Worm (Caenorhabditis elegans) whole organism, L3 larva: Measurements from ENCODE around the gene nhr-37.

ENCODE experiments used
- ZK546.5 ChIP-seq: sonication (generic microtip); optimal IDR thresholded peaks from 2 replicates; lab custom pipeline; 2017; ENCODE audit warnings: missing biosample characterization, missing genetic modification characterization
- aly-2 ChIP-seq: fragments of 150-350 bp; optimal IDR thresholded peaks from 2 replicates; lab custom pipeline; 2014; ENCODE audit warnings: missing biosample characterization, missing genetic modification characterization
- ceh-16 ChIP-seq: sonication (generic microtip); optimal IDR thresholded peaks from 2 replicates; lab custom pipeline; 2017; ENCODE audit warnings: missing biosample characterization, missing genetic modification characterization
- ceh-28 ChIP-seq: fragments of 150-350 bp; optimal IDR thresholded peaks from 2 replicates; lab custom pipeline; 2014; ENCODE audit warnings: missing biosample characterization, missing genetic modification reagents, missing genetic modification characterization
- ceh-82 ChIP-seq: fragments of 150-350 bp; optimal IDR thresholded peaks from 2 replicates; lab custom pipeline; 2014; ENCODE audit warnings: missing biosample characterization, missing genetic modification characterization
- daf-12 ChIP-seq: fragments of 150-350 bp; optimal IDR thresholded peaks from 2 replicates; lab custom pipeline; 2014; ENCODE audit warnings: missing biosample characterization, missing genetic modification reagents, missing genetic modification characterization
- egl-27 ChIP-seq: sonication (generic microtip); optimal IDR thresholded peaks from 4 replicates; lab custom pipeline; 2017; ENCODE audit warnings: missing biosample characterization, missing genetic modification reagents, missing genetic modification characterization
- egl-5 ChIP-seq: fragments of 150-350 bp; optimal IDR thresholded peaks from 2 replicates; lab custom pipeline; 2017; ENCODE audit warnings: missing biosample characterization, missing genetic modification reagents, missing genetic modification characterization, inconsistent platforms
- elt-1 ChIP-seq: fragments of 150-350 bp; optimal IDR thresholded peaks from 2 replicates; lab custom pipeline; 2014; ENCODE audit warnings: missing biosample characterization, missing genetic modification characterization
- elt-2 ChIP-seq: sonication (generic microtip); optimal IDR thresholded peaks from 2 replicates; lab custom pipeline; 2016; ENCODE audit warnings: missing genetic modification reagents, mild to moderate bottlenecking, missing genetic modification characterization, missing compliant biosample characterization
- eor-1 ChIP-seq, 2 experiments: fragments of 150-350 bp; optimal IDR thresholded peaks; 2 replicates each; lab custom pipeline; 2014 to 2018; ENCODE audit warnings: missing biosample characterization in 2 of 2, missing genetic modification characterization in 2 of 2
- fos-1 ChIP-seq: fragments of 150-350 bp; optimal IDR thresholded peaks from 2 replicates; lab custom pipeline; 2014; ENCODE audit warnings: missing biosample characterization, missing genetic modification characterization
- hmg-11 ChIP-seq: sonication (generic microtip); optimal IDR thresholded peaks from 2 replicates; lab custom pipeline; 2016; ENCODE audit warnings: missing genetic modification characterization, missing compliant biosample characterization
- jun-1 ChIP-seq: fragments of 150-350 bp; optimal IDR thresholded peaks from 2 replicates; lab custom pipeline; 2014; ENCODE audit warnings: missing biosample characterization, missing genetic modification reagents, missing genetic modification characterization
- lin-15B ChIP-seq: fragments of 150-350 bp; optimal IDR thresholded peaks from 2 replicates; lab custom pipeline; 2014; ENCODE audit warnings: missing biosample characterization, missing genetic modification characterization
- lin-39 ChIP-seq: fragments of 150-350 bp; optimal IDR thresholded peaks from 2 replicates; lab custom pipeline; 2018; ENCODE audit warnings: missing biosample characterization, missing genetic modification reagents, missing genetic modification characterization
- mdl-1 ChIP-seq: fragments of 150-350 bp; optimal IDR thresholded peaks from 2 replicates; lab custom pipeline; 2014; ENCODE audit warnings: missing biosample characterization, missing genetic modification characterization
- mml-1 ChIP-seq: fragments of 150-350 bp; sonication (generic microtip); optimal IDR thresholded peaks from 3 replicates; lab custom pipeline; 2014; ENCODE audit warnings: missing biosample characterization, missing genetic modification characterization
- nfya-1 ChIP-seq: sonication (generic microtip); optimal IDR thresholded peaks from 2 replicates; lab custom pipeline; 2017; ENCODE audit warnings: missing genetic modification characterization, mild to moderate bottlenecking, missing compliant biosample characterization, antibody characterized with exemption, moderate library complexity; ENCODE audit not compliant: insufficient read depth
- nhr-11 ChIP-seq: fragments of 150-350 bp; optimal IDR thresholded peaks from 2 replicates; lab custom pipeline; 2014; ENCODE audit warnings: missing biosample characterization, missing genetic modification characterization
- nhr-12 ChIP-seq: fragments of 150-350 bp; optimal IDR thresholded peaks from 2 replicates; lab custom pipeline; 2014; ENCODE audit warnings: missing biosample characterization, missing genetic modification characterization
- nhr-23 ChIP-seq: fragments of 150-350 bp; optimal IDR thresholded peaks from 2 replicates; lab custom pipeline; 2014; ENCODE audit warnings: missing biosample characterization, missing genetic modification reagents, missing genetic modification characterization
- nhr-25 ChIP-seq: sonication (generic microtip); optimal IDR thresholded peaks from 2 replicates; lab custom pipeline; 2017; ENCODE audit warnings: missing biosample characterization, missing genetic modification characterization
- nhr-67 ChIP-seq: fragments of 150-350 bp; optimal IDR thresholded peaks from 2 replicates; lab custom pipeline; 2014; ENCODE audit warnings: missing biosample characterization, missing genetic modification characterization
- pha-4 ChIP-seq: fragments of 150-350 bp; optimal IDR thresholded peaks from 2 replicates; lab custom pipeline; 2014; ENCODE audit warnings: missing biosample characterization, missing genetic modification reagents, missing genetic modification characterization
- pqm-1 ChIP-seq: fragments of 150-350 bp; optimal IDR thresholded peaks from 2 replicates; lab custom pipeline; 2017; ENCODE audit warnings: missing biosample characterization, missing genetic modification characterization, inconsistent platforms
- sea-2 ChIP-seq: fragments of 150-350 bp; sonication (generic microtip); optimal IDR thresholded peaks from 4 replicates; lab custom pipeline; 2014; ENCODE audit warnings: missing biosample characterization, missing genetic modification reagents, missing genetic modification characterization
- snpc-4 ChIP-seq: fragments of 150-350 bp; optimal IDR thresholded peaks from 2 replicates; lab custom pipeline; 2014; ENCODE audit warnings: missing biosample characterization, missing genetic modification characterization
- unc-62 ChIP-seq: fragments of 150-350 bp; sonication (generic microtip); optimal IDR thresholded peaks from 4 replicates; lab custom pipeline; 2014; ENCODE audit warnings: missing biosample characterization, missing genetic modification reagents, missing genetic modification characterization
- ztf-11 ChIP-seq: fragments of 150-350 bp; optimal IDR thresholded peaks from 2 replicates; lab custom pipeline; 2014; ENCODE audit warnings: missing biosample characterization, missing genetic modification characterization
- ztf-4 ChIP-seq: fragments of 150-350 bp; optimal IDR thresholded peaks from 2 replicates; lab custom pipeline; 2014; ENCODE audit warnings: missing biosample characterization, missing genetic modification characterization

The nhr-37 gene

ce11 chrV:6606197-6606596, 15.8 kb upstream of the nhr-37 start:
- TF ChIP-seq lin-15B (tag; lab: Kevin White, UChicago) (no peak), nhr-23 (tag; lab: Kevin White, UChicago) (peak; percentile 31), nfya-1 (tag; lab: Kevin White, UChicago) (no peak), pqm-1 (tag; lab: Kevin White, UChicago) (peak; percentile 5), nhr-11 (no peak), ceh-16 (no peak), mml-1 (tag; lab: Kevin White, UChicago) (no peak), ztf-11 (tag; lab: Kevin White, UChicago) (no peak), elt-2 (tag; lab: Kevin White, UChicago) (peak; percentile 33), pha-4 (tag; lab: Kevin White, UChicago) (peak; percentile 45), fos-1 (tag; lab: Kevin White, UChicago) (no peak)

ce11 chrV:6611058-6611457, 10.9 kb upstream of the nhr-37 start, which contains the start of gene gon-14:
TSS of gene gon-14 (minus strand) at chrV:6611158.
- TF ChIP-seq nfya-1 (tag; lab: Kevin White, UChicago) (no peak), nhr-67 (tag; lab: Kevin White, UChicago) (no peak), ztf-4 (no peak), jun-1 (no peak)

- TF ChIP-seq nfya-1 (tag; lab: Kevin White, UChicago) (peak; percentile 29), unc-62 (GFP tag; lab: Kevin White, UChicago) (no peak), lin-15B (tag; lab: Kevin White, UChicago) (peak; percentile 14), snpc-4 (tag; lab: Kevin White, UChicago) (no peak), nhr-12 (tag; lab: Kevin White, UChicago) (no peak), ZK546.5 (tag; lab: Kevin White, UChicago) (no peak), pha-4 (tag; lab: Kevin White, UChicago) (no peak), jun-1 (no peak), mml-1 (tag; lab: Kevin White, UChicago) (no peak), nhr-25 (tag; lab: Kevin White, UChicago) (no peak), ceh-82 (tag; lab: Kevin White, UChicago) (no peak), elt-1 (tag; lab: Kevin White, UChicago) (no peak)
Observed at ce11 chrV:6611504-6611903, 10.5 kb upstream of the nhr-37 start.

- no peak for TF ChIP-seq nhr-11
- TF ChIP-seq pha-4 (tag; lab: Kevin White, UChicago), result peak; percentile 74
- no peak for TF ChIP-seq aly-2 (tag; lab: Kevin White, UChicago)
- TF ChIP-seq mml-1 (tag; lab: Kevin White, UChicago), result no peak
- peak; percentile 10 for TF ChIP-seq mdl-1
- peak; percentile 100 for TF ChIP-seq elt-2 (tag; lab: Kevin White, UChicago)
- peak; percentile 100 for TF ChIP-seq pqm-1 (tag; lab: Kevin White, UChicago)
- peak; percentile 51 for TF ChIP-seq egl-27
- peak; percentile 78 for TF ChIP-seq jun-1
Observed at ce11 chrV:6614152-6614734, 7.8 kb upstream of the nhr-37 start, which contains the start of gene cpr-4. TSS of gene cpr-4 (plus strand) at chrV:6614674.

ce11 chrV:6614968-6615367, 7.0 kb upstream of the nhr-37 start:
- TF ChIP-seq ceh-28 (tag; lab: Kevin White, UChicago), result no peak
- no peak for TF ChIP-seq daf-12 (tag; lab: Kevin White, UChicago)
- no peak for TF ChIP-seq elt-2 (tag; lab: Kevin White, UChicago)
- TF ChIP-seq eor-1 (tag; optimal IDR thresholded peaks at IDR 0.05; lab: Kevin White, UChicago), result no peak
- no peak for TF ChIP-seq lin-15B (tag; lab: Kevin White, UChicago)
- TF ChIP-seq sea-2 (GFP tag; lab: Kevin White, UChicago), result no peak
- TF ChIP-seq lin-39 (tag; lab: Kevin White, UChicago), result no peak
- no peak for TF ChIP-seq ztf-11 (tag; lab: Kevin White, UChicago)
- TF ChIP-seq egl-27, result no peak
- no peak for TF ChIP-seq nhr-12 (tag; lab: Kevin White, UChicago)
- TF ChIP-seq fos-1 (tag; lab: Kevin White, UChicago), result no peak
- TF ChIP-seq nhr-25 (tag; lab: Kevin White, UChicago), result no peak
- TF ChIP-seq ztf-4, result no peak

ce11 chrV:6616294-6616693, 5.7 kb upstream of the nhr-37 start:
- peak; percentile 38 for TF ChIP-seq pha-4 (tag; lab: Kevin White, UChicago)
- TF ChIP-seq elt-2 (tag; lab: Kevin White, UChicago), result peak; percentile 57
- no peak for TF ChIP-seq egl-5 (tag; lab: Kevin White, UChicago)
- no peak for TF ChIP-seq hmg-11 (tag; lab: Kevin White, UChicago)
- TF ChIP-seq pqm-1 (tag; lab: Kevin White, UChicago), result peak; percentile 88
- no peak for TF ChIP-seq elt-1 (tag; lab: Kevin White, UChicago)
- TF ChIP-seq, all 47 proteins: peak for 3
